Worm (Caenorhabditis elegans) whole organism, midembryonic: Measurements from ENCODE around the gene pqn-27.

Experiments
- T22C8.4 ChIP-seq: fragments of 200-800 bp; sonication (Bioruptor generic); IDR thresholded peaks from 2 replicates; pipeline ENCODE4 v1.3.6; 2022; ENCODE audit warnings: missing genetic modification characterization, missing compliant biosample characterization
- cog-1 ChIP-seq: sonication (generic microtip); optimal IDR thresholded peaks from 2 replicates; lab custom pipeline; 2016; ENCODE audit warnings: missing genetic modification characterization, missing compliant biosample characterization
- flt-1 ChIP-seq: fragments of 200-800 bp; sonication (Bioruptor generic); IDR thresholded peaks from 2 replicates; pipeline ENCODE4 v1.3.6; 2022; ENCODE audit warnings: missing genetic modification characterization, missing compliant biosample characterization
- klf-2 ChIP-seq: fragments of 200-800 bp; sonication (Bioruptor generic); conservative IDR thresholded peaks from 2 replicates; pipeline ENCODE4 v1.3.6; 2022; ENCODE audit warnings: missing genetic modification reagents, missing genetic modification characterization, missing compliant biosample characterization
- med-1 ChIP-seq: sonication (generic microtip); optimal IDR thresholded peaks from 2 replicates; lab custom pipeline; 2017; ENCODE audit warnings: missing genetic modification characterization, mild to moderate bottlenecking, missing compliant biosample characterization, antibody characterized with exemption, missing genetic modification reagents; ENCODE audit not compliant: insufficient read depth
- ref-1 ChIP-seq: fragments of 200-800 bp; sonication (Bioruptor generic); conservative IDR thresholded peaks from 2 replicates; pipeline ENCODE4 v1.3.6; 2022; ENCODE audit warnings: missing genetic modification reagents, missing genetic modification characterization, missing compliant biosample characterization
- tab-1 ChIP-seq: fragments of 200-800 bp; sonication (Bioruptor generic); IDR thresholded peaks from 2 replicates; pipeline ENCODE4 v1.3.6; 2022; ENCODE audit warnings: missing genetic modification characterization, missing compliant biosample characterization
- ztf-23 ChIP-seq: fragments of 200-800 bp; sonication (Bioruptor generic); IDR thresholded peaks from 2 replicates; pipeline ENCODE4 v1.3.6; 2022; ENCODE audit warnings: missing genetic modification reagents, missing genetic modification characterization, missing compliant biosample characterization
- ztf-29 ChIP-seq: fragments of 200-800 bp; sonication (Bioruptor generic); IDR thresholded peaks from 2 replicates; pipeline ENCODE4 v1.3.6; 2022; ENCODE audit warnings: missing genetic modification reagents, missing genetic modification characterization, missing compliant biosample characterization

ce11 chrII:13444307-13444706 lies 16.1 kb downstream of the pqn-27 start:
- TF ChIP-seq flt-1 (no peak), T22C8.4 (GFP tag; lab: Robert Waterston, UW) (no peak), ztf-23 (GFP tag; lab: Robert Waterston, UW) (no peak), cog-1 (no peak), ref-1 (GFP tag; lab: Robert Waterston, UW) (no peak), klf-2 (no peak), ztf-29 (GFP tag; lab: Robert Waterston, UW) (peak; percentile 54; the same call in 1 of the 2 replicates), med-1 (GFP tag; lab: Kevin White, UChicago) (no peak), tab-1 (GFP tag; lab: Robert Waterston, UW) (no peak)
